Worm (Caenorhabditis elegans): ENCODE measurements around the gene nhr-3.

ce11 chrX:14571277-14571676 is 13.0 kb downstream of the nhr-3 start:
- TF ChIP-seq ces-1 (GFP tag; optimal IDR thresholded peaks at IDR 0.05): no peak
- TF ChIP-seq snpc-4 (tag; optimal IDR thresholded peaks at IDR 0.05): no peak
- TF ChIP-seq M03D4.4 (tag; optimal IDR thresholded peaks at IDR 0.05): no peak
- no peak for TF ChIP-seq blmp-1 (tag; optimal IDR thresholded peaks at IDR 0.05)
- TF ChIP-seq unc-62 (GFP tag; optimal IDR thresholded peaks at IDR 0.05): no peak
- TF ChIP-seq unc-39 (tag; optimal IDR thresholded peaks at IDR 0.05): no peak
- TF ChIP-seq elt-1 (tag; optimal IDR thresholded peaks at IDR 0.05; ENCODE audit: borderline replicate concordance, insufficient read depth): no peak

All from whole organism, mixed stage, embryonic.